Worm (Caenorhabditis elegans) whole organism, L2 larva: ENCODE measurements around the gene T06A10.107.

ENCODE experiments used
- F13H6.1 ChIP-seq: sonication (generic microtip); optimal IDR thresholded peaks from 2 replicates; lab custom pipeline; 2016; ENCODE audit warnings: missing genetic modification characterization, missing compliant biosample characterization
- Y55F3AM.14 ChIP-seq: fragments of 200-800 bp; sonication (Bioruptor generic); optimal IDR thresholded peaks from 2 replicates; lab custom pipeline; 2018; ENCODE audit warnings: mild to moderate bottlenecking, missing genetic modification characterization, missing compliant biosample characterization
- aly-2 ChIP-seq: fragments of 150-350 bp; optimal IDR thresholded peaks from 2 replicates; lab custom pipeline; 2014; ENCODE audit warnings: missing biosample characterization, missing genetic modification characterization
- ama-1 ChIP-seq: fragments of 150-350 bp; optimal IDR thresholded peaks from 2 replicates; lab custom pipeline; 2018; ENCODE audit warnings: inconsistent platforms
- elt-1 ChIP-seq: fragments of 150-350 bp; optimal IDR thresholded peaks from 2 replicates; lab custom pipeline; 2014; ENCODE audit warnings: missing biosample characterization, missing genetic modification characterization
- fos-1 ChIP-seq: fragments of 150-350 bp; optimal IDR thresholded peaks from 2 replicates; lab custom pipeline; 2014; ENCODE audit warnings: missing biosample characterization, missing genetic modification characterization
- lin-39 ChIP-seq: fragments of 150-350 bp; optimal IDR thresholded peaks from 2 replicates; lab custom pipeline; 2014; ENCODE audit warnings: missing biosample characterization, missing genetic modification reagents, missing genetic modification characterization
- mdl-1 ChIP-seq, 2 experiments: fragments of 150-350 bp in 1 of 2; sonication (generic microtip) in 1 of 2; optimal IDR thresholded peaks; 2 replicates each; lab custom pipeline; 2017; ENCODE audit warnings: missing biosample characterization in 2 of 2, missing genetic modification characterization in 2 of 2
- nhr-10 ChIP-seq: sonication (generic microtip); optimal IDR thresholded peaks from 2 replicates; lab custom pipeline; 2017; ENCODE audit warnings: missing biosample characterization, missing genetic modification characterization
- nhr-12 ChIP-seq: fragments of 150-350 bp; optimal IDR thresholded peaks from 2 replicates; lab custom pipeline; 2014; ENCODE audit warnings: missing biosample characterization, missing genetic modification characterization
- nhr-129 ChIP-seq: fragments of 150-350 bp; optimal IDR thresholded peaks from 2 replicates; lab custom pipeline; 2014; ENCODE audit warnings: missing biosample characterization, missing genetic modification characterization
- nhr-6 ChIP-seq: fragments of 150-350 bp; optimal IDR thresholded peaks from 2 replicates; lab custom pipeline; 2014; ENCODE audit warnings: missing biosample characterization, missing genetic modification characterization
- sem-4 ChIP-seq: fragments of 150-350 bp; optimal IDR thresholded peaks from 2 replicates; lab custom pipeline; 2014; ENCODE audit warnings: missing biosample characterization, missing genetic modification reagents, missing genetic modification characterization
- unc-39 ChIP-seq: fragments of 150-350 bp; optimal IDR thresholded peaks from 2 replicates; lab custom pipeline; 2014; ENCODE audit warnings: missing biosample characterization, missing genetic modification characterization

DNA sequence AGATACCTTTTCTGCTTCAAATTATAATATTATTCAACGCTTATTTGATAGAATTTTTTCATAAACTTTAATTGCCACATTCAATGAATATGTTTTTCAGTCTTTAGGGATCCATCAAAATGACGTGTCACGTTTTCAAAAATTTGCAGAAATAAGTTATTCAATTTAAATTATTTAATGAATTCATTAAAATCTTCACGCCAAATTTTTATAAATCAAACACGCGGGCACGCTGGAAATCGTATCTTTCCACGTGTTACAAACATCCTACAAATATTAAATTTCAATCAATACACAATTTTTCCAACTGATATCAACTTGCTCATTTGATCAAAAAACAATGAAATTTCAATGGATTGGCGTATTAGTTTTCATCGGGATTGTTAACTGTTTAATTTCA lies 44.8 kb upstream of the T06A10.107 start, which contains the start of gene Y116A8A.4:
- TF ChIP-seq elt-1 (tag; lab: Kevin White, UChicago) (no peak), lin-39 (tag; lab: Kevin White, UChicago) (no peak), nhr-10 (tag; lab: Kevin White, UChicago) (no peak), ama-1 (lab: Kevin White, UChicago) (no peak), F13H6.1 (tag; lab: Kevin White, UChicago) (no peak), nhr-12 (tag; lab: Kevin White, UChicago) (no peak), aly-2 (no peak), mdl-1 (tag; optimal IDR thresholded peaks at IDR 0.05; lab: Kevin White, UChicago) (no peak), sem-4 (no peak), nhr-129 (tag; lab: Kevin White, UChicago) (no peak), nhr-6 (tag; lab: Kevin White, UChicago) (no peak), fos-1 (tag; lab: Kevin White, UChicago) (no peak), Y55F3AM.14 (no peak), unc-39 (tag; lab: Kevin White, UChicago) (no peak)
